Fruit fly (Drosophila melanogaster) S2 (cell line): Measurements from ENCODE around the gene temp.
A peak's percentile ranks its signal among the peaks of the same experiment; 100 is the strongest.

Experiments used
- CG8478 ChIP-seq: fragments of >200 bp; optimal IDR thresholded peaks from 2 replicates; lab custom pipeline; 2018
- CTCF ChIP-seq, 2 experiments: fragments of >200 bp; optimal IDR thresholded peaks; 2 replicates each; lab custom pipeline; 2018

- TF ChIP-seq CG8478 (lab: Kevin White, UChicago), result no peak
- TF ChIP-seq CTCF (optimal IDR thresholded peaks at IDR 0.05; lab: Kevin White, UChicago), result peak; percentile 81 to 89
Measured at dm6 chrX:2258602-2259233, 3.6 kb downstream of the temp start.
